Worm (Caenorhabditis elegans) whole organism, L2 larva: ENCODE results near the gene Y62H9A.14.

Experiments
- C34F6.9 ChIP-seq: fragments of 150-350 bp; optimal IDR thresholded peaks from 2 replicates; lab custom pipeline; 2014; ENCODE audit warnings: missing biosample characterization, missing genetic modification characterization
- F13H6.1 ChIP-seq: sonication (generic microtip); optimal IDR thresholded peaks from 2 replicates; lab custom pipeline; 2016; ENCODE audit warnings: missing genetic modification characterization, missing compliant biosample characterization
- R02D3.7 ChIP-seq: fragments of 150-350 bp; optimal IDR thresholded peaks from 2 replicates; lab custom pipeline; 2014; ENCODE audit warnings: missing biosample characterization, missing genetic modification characterization
- Y55F3AM.14 ChIP-seq: fragments of 200-800 bp; sonication (Bioruptor generic); optimal IDR thresholded peaks from 2 replicates; lab custom pipeline; 2018; ENCODE audit warnings: mild to moderate bottlenecking, missing genetic modification characterization, missing compliant biosample characterization
- ZK546.5 ChIP-seq: sonication (generic microtip); optimal IDR thresholded peaks from 2 replicates; lab custom pipeline; 2017; ENCODE audit warnings: missing biosample characterization, missing genetic modification characterization
- alr-1 ChIP-seq: fragments of 150-350 bp; optimal IDR thresholded peaks from 2 replicates; lab custom pipeline; 2014; ENCODE audit warnings: missing biosample characterization, missing genetic modification characterization
- aly-2 ChIP-seq: fragments of 150-350 bp; optimal IDR thresholded peaks from 2 replicates; lab custom pipeline; 2014; ENCODE audit warnings: missing biosample characterization, missing genetic modification characterization
- ama-1 ChIP-seq: fragments of 150-350 bp; optimal IDR thresholded peaks from 2 replicates; lab custom pipeline; 2018; ENCODE audit warnings: inconsistent platforms
- blmp-1 ChIP-seq: sonication (generic microtip); optimal IDR thresholded peaks from 2 replicates; lab custom pipeline; 2017; ENCODE audit warnings: missing genetic modification characterization, mild to moderate bottlenecking, missing compliant biosample characterization, antibody characterized with exemption, moderate library complexity; ENCODE audit not compliant: insufficient read depth
- ceh-82 ChIP-seq: fragments of 150-350 bp; optimal IDR thresholded peaks from 2 replicates; lab custom pipeline; 2014; ENCODE audit warnings: missing biosample characterization, missing genetic modification characterization
- crh-2 ChIP-seq: sonication (generic microtip); optimal IDR thresholded peaks from 2 replicates; lab custom pipeline; 2017; ENCODE audit warnings: missing biosample characterization, missing genetic modification characterization
- egl-27 ChIP-seq: sonication (generic microtip); optimal IDR thresholded peaks from 3 replicates; lab custom pipeline; 2017; ENCODE audit warnings: missing biosample characterization, missing genetic modification reagents, missing genetic modification characterization
- elt-1 ChIP-seq: fragments of 150-350 bp; optimal IDR thresholded peaks from 2 replicates; lab custom pipeline; 2014; ENCODE audit warnings: missing biosample characterization, missing genetic modification characterization
- elt-3 ChIP-seq: sonication (generic microtip); optimal IDR thresholded peaks from 2 replicates; lab custom pipeline; 2017; ENCODE audit warnings: missing biosample characterization, missing genetic modification characterization
- fos-1 ChIP-seq: fragments of 150-350 bp; optimal IDR thresholded peaks from 2 replicates; lab custom pipeline; 2014; ENCODE audit warnings: missing biosample characterization, missing genetic modification characterization
- lin-11 ChIP-seq: fragments of 150-350 bp; sonication (generic microtip); optimal IDR thresholded peaks from 2 replicates; lab custom pipeline; 2014; ENCODE audit warnings: missing biosample characterization, missing genetic modification characterization, inconsistent platforms, mixed read lengths
- lin-13 ChIP-seq: fragments of 150-350 bp; optimal IDR thresholded peaks from 2 replicates; lab custom pipeline; 2014; ENCODE audit warnings: missing biosample characterization, missing genetic modification reagents, missing genetic modification characterization
- mab-5 ChIP-seq: fragments of 150-350 bp; optimal IDR thresholded peaks from 2 replicates; lab custom pipeline; 2014; ENCODE audit warnings: missing biosample characterization, missing genetic modification characterization
- mbf-1 ChIP-seq: sonication (generic microtip); optimal IDR thresholded peaks from 2 replicates; lab custom pipeline; 2017; ENCODE audit warnings: missing biosample characterization, missing genetic modification characterization
- mdl-1 ChIP-seq, 2 experiments: fragments of 150-350 bp in 1 of 2; sonication (generic microtip) in 1 of 2; optimal IDR thresholded peaks; 2 replicates each; lab custom pipeline; 2017; ENCODE audit warnings: missing biosample characterization in 2 of 2, missing genetic modification characterization in 2 of 2
- nhr-10 ChIP-seq: sonication (generic microtip); optimal IDR thresholded peaks from 2 replicates; lab custom pipeline; 2017; ENCODE audit warnings: missing biosample characterization, missing genetic modification characterization
- nhr-11 ChIP-seq: fragments of 150-350 bp; optimal IDR thresholded peaks from 2 replicates; lab custom pipeline; 2014; ENCODE audit warnings: missing biosample characterization, missing genetic modification characterization
- nhr-12 ChIP-seq: fragments of 150-350 bp; optimal IDR thresholded peaks from 2 replicates; lab custom pipeline; 2014; ENCODE audit warnings: missing biosample characterization, missing genetic modification characterization
- nhr-129 ChIP-seq: fragments of 150-350 bp; optimal IDR thresholded peaks from 2 replicates; lab custom pipeline; 2014; ENCODE audit warnings: missing biosample characterization, missing genetic modification characterization
- nhr-21 ChIP-seq: fragments of 150-350 bp; optimal IDR thresholded peaks from 2 replicates; lab custom pipeline; 2014; ENCODE audit warnings: missing biosample characterization, missing genetic modification characterization
- nhr-237 ChIP-seq: fragments of 150-350 bp; optimal IDR thresholded peaks from 2 replicates; lab custom pipeline; 2014; ENCODE audit warnings: missing biosample characterization, missing genetic modification characterization
- nhr-6 ChIP-seq: fragments of 150-350 bp; optimal IDR thresholded peaks from 2 replicates; lab custom pipeline; 2014; ENCODE audit warnings: missing biosample characterization, missing genetic modification characterization
- nhr-77 ChIP-seq: fragments of 150-350 bp; optimal IDR thresholded peaks from 2 replicates; lab custom pipeline; 2014; ENCODE audit warnings: missing biosample characterization, missing genetic modification characterization
- peb-1 ChIP-seq: fragments of 150-350 bp; optimal IDR thresholded peaks from 2 replicates; lab custom pipeline; 2014; ENCODE audit warnings: missing biosample characterization, missing genetic modification characterization
- skn-1 ChIP-seq: sonication (generic microtip); optimal IDR thresholded peaks from 2 replicates; lab custom pipeline; 2017; ENCODE audit warnings: missing biosample characterization, missing genetic modification characterization
- sma-3 ChIP-seq: sonication (generic microtip); optimal IDR thresholded peaks from 2 replicates; lab custom pipeline; 2016; ENCODE audit warnings: missing genetic modification reagents, missing genetic modification characterization, missing compliant biosample characterization
- sma-9 ChIP-seq, 2 experiments: fragments of 150-350 bp in 1 of 2; sonication (generic microtip) in 1 of 2; optimal IDR thresholded peaks; 2 replicates each; lab custom pipeline; 2014 to 2016; ENCODE audit warnings: missing genetic modification characterization in 2 of 2, mild to moderate bottlenecking in 1 of 2, missing biosample characterization in 1 of 2, missing compliant biosample characterization in 1 of 2, missing genetic modification reagents in 1 of 2, moderate library complexity in 1 of 2
- unc-39 ChIP-seq: fragments of 150-350 bp; optimal IDR thresholded peaks from 2 replicates; lab custom pipeline; 2014; ENCODE audit warnings: missing biosample characterization, missing genetic modification characterization
- unc-55 ChIP-seq: fragments of 150-350 bp; sonication (generic microtip); optimal IDR thresholded peaks from 3 replicates; lab custom pipeline; 2014; ENCODE audit warnings: missing biosample characterization, missing genetic modification reagents, missing genetic modification characterization
- unc-62 ChIP-seq: fragments of 150-350 bp; optimal IDR thresholded peaks from 2 replicates; lab custom pipeline; 2014; ENCODE audit warnings: missing biosample characterization, missing genetic modification reagents, missing genetic modification characterization
- zag-1 ChIP-seq: fragments of 150-350 bp; optimal IDR thresholded peaks from 2 replicates; lab custom pipeline; 2014; ENCODE audit warnings: missing biosample characterization, missing genetic modification characterization
- ztf-1 ChIP-seq: fragments of 200-800 bp; sonication (Bioruptor generic); conservative IDR thresholded peaks from 2 replicates; pipeline ENCODE4 v1.3.6; 2022; ENCODE audit warnings: missing genetic modification characterization, missing compliant biosample characterization
- ztf-4 ChIP-seq: fragments of 150-350 bp; optimal IDR thresholded peaks from 2 replicates; lab custom pipeline; 2014; ENCODE audit warnings: missing biosample characterization, missing genetic modification characterization

Gene Y62H9A.14

ce11 chrX:11925243-11925642 is 4.2 kb downstream of the Y62H9A.14 start:
- no peak for TF ChIP-seq nhr-129 (tag; lab: Kevin White, UChicago)
- TF ChIP-seq unc-55: no peak
- peak; percentile 48 for TF ChIP-seq fos-1 (tag; lab: Kevin White, UChicago)
- no peak for TF ChIP-seq elt-1 (tag; lab: Kevin White, UChicago)
- TF ChIP-seq sma-9 (GFP tag; optimal IDR thresholded peaks at IDR 0.05; lab: Kevin White, UChicago): peak; percentile 52
- no peak for TF ChIP-seq sma-9 (tag; optimal IDR thresholded peaks at IDR 0.05; lab: Kevin White, UChicago)
- TF ChIP-seq ceh-82 (tag; lab: Kevin White, UChicago): no peak

ce11 chrX:11927585-11927984 is 6.6 kb downstream of the Y62H9A.14 start, which contains the start of gene F55G7.4:
Gene F55G7.4 (plus strand): TSS chrX:11927885.
- no peak for TF ChIP-seq mbf-1 (tag; lab: Kevin White, UChicago)
- no peak for TF ChIP-seq C34F6.9 (tag; lab: Kevin White, UChicago)
- no peak for TF ChIP-seq nhr-129 (tag; lab: Kevin White, UChicago)
- TF ChIP-seq ztf-1 (GFP tag; lab: Robert Waterston, UW): no peak
- TF ChIP-seq ZK546.5 (tag; lab: Kevin White, UChicago): no peak
- no peak for TF ChIP-seq R02D3.7 (tag; lab: Kevin White, UChicago)
- no peak for TF ChIP-seq Y55F3AM.14 (GFP tag; lab: Kevin White, UChicago)
- TF ChIP-seq mdl-1 (tag; optimal IDR thresholded peaks at IDR 0.05; lab: Kevin White, UChicago): no peak
- no peak for TF ChIP-seq peb-1
- TF ChIP-seq nhr-77: no peak
- TF ChIP-seq ceh-82 (tag; lab: Kevin White, UChicago): no peak
- no peak for TF ChIP-seq elt-3 (tag; lab: Kevin White, UChicago)
- no peak for TF ChIP-seq unc-62
- TF ChIP-seq nhr-237: no peak
- no peak for TF ChIP-seq nhr-6
- no peak for TF ChIP-seq aly-2 (tag; lab: Kevin White, UChicago)
- no peak for TF ChIP-seq ztf-4 (tag; lab: Kevin White, UChicago)
- no peak for TF ChIP-seq nhr-12

- TF ChIP-seq mdl-1 (tag; optimal IDR thresholded peaks at IDR 0.05; lab: Kevin White, UChicago): no peak
- no peak for TF ChIP-seq aly-2 (tag; lab: Kevin White, UChicago)
- TF ChIP-seq Y55F3AM.14 (GFP tag; lab: Kevin White, UChicago): no peak
- TF ChIP-seq crh-2 (tag; lab: Kevin White, UChicago): no peak
- TF ChIP-seq ztf-1 (GFP tag; lab: Robert Waterston, UW): no peak
Measured at ce11 chrX:11931559-11931958, 10.5 kb downstream of the Y62H9A.14 start, which contains the start of gene dot-1.4. Gene dot-1.4 (minus strand): TSS chrX:11931659.

ce11 chrX:11933547-11933946 is 12.5 kb downstream of the Y62H9A.14 start:
- no peak for TF ChIP-seq nhr-21 (tag; lab: Kevin White, UChicago)
- no peak for TF ChIP-seq ceh-82 (tag; lab: Kevin White, UChicago)
- TF ChIP-seq mbf-1 (tag; lab: Kevin White, UChicago): no peak
- TF ChIP-seq elt-1 (tag; lab: Kevin White, UChicago): no peak
- TF ChIP-seq F13H6.1 (tag; lab: Kevin White, UChicago): no peak
- no peak for TF ChIP-seq elt-3 (tag; lab: Kevin White, UChicago)
- no peak for TF ChIP-seq crh-2 (tag; lab: Kevin White, UChicago)
- no peak for TF ChIP-seq mdl-1 (tag; optimal IDR thresholded peaks at IDR 0.05; lab: Kevin White, UChicago)
- no peak for TF ChIP-seq nhr-77
- TF ChIP-seq nhr-12: no peak
- TF ChIP-seq sma-9 (GFP tag; optimal IDR thresholded peaks at IDR 0.05; lab: Kevin White, UChicago): no peak
- TF ChIP-seq sma-9 (tag; optimal IDR thresholded peaks at IDR 0.05; lab: Kevin White, UChicago): no peak
- TF ChIP-seq zag-1 (tag; lab: Kevin White, UChicago): no peak
- no peak for TF ChIP-seq egl-27 (tag; lab: Kevin White, UChicago)
- no peak for TF ChIP-seq nhr-6
- no peak for TF ChIP-seq lin-13
- no peak for TF ChIP-seq unc-39 (tag; lab: Kevin White, UChicago)
- TF ChIP-seq peb-1: no peak
- TF ChIP-seq ama-1 (lab: Kevin White, UChicago): no peak
- TF ChIP-seq R02D3.7 (tag; lab: Kevin White, UChicago): no peak

- no peak for TF ChIP-seq nhr-77
- TF ChIP-seq nhr-10 (tag; lab: Kevin White, UChicago): no peak
- TF ChIP-seq unc-39 (tag; lab: Kevin White, UChicago): no peak
- no peak for TF ChIP-seq nhr-237
- TF ChIP-seq alr-1: no peak
- TF ChIP-seq crh-2 (tag; lab: Kevin White, UChicago): peak; percentile 26
- peak; percentile 36 for TF ChIP-seq sma-3 (GFP tag; lab: Kevin White, UChicago)
- TF ChIP-seq fos-1 (tag; lab: Kevin White, UChicago): peak; percentile 21
- no peak for TF ChIP-seq Y55F3AM.14 (GFP tag; lab: Kevin White, UChicago)
- no peak for TF ChIP-seq R02D3.7 (tag; lab: Kevin White, UChicago)
- TF ChIP-seq skn-1: no peak
- peak; percentile 43 for TF ChIP-seq lin-11
- TF ChIP-seq nhr-129 (tag; lab: Kevin White, UChicago): peak; percentile 58
- no peak for TF ChIP-seq nhr-11 (tag; lab: Kevin White, UChicago)
- TF ChIP-seq ceh-82 (tag; lab: Kevin White, UChicago): no peak
- peak; percentile 36 for TF ChIP-seq nhr-21 (tag; lab: Kevin White, UChicago)
- TF ChIP-seq ZK546.5 (tag; lab: Kevin White, UChicago): no peak
- TF ChIP-seq ztf-1 (GFP tag; lab: Robert Waterston, UW): no peak
- peak; percentile 60 for TF ChIP-seq sma-9 (GFP tag; optimal IDR thresholded peaks at IDR 0.05; lab: Kevin White, UChicago)
- no peak for TF ChIP-seq sma-9 (tag; optimal IDR thresholded peaks at IDR 0.05; lab: Kevin White, UChicago)
- peak; percentile 7 for TF ChIP-seq C34F6.9 (tag; lab: Kevin White, UChicago)
- TF ChIP-seq ztf-4 (tag; lab: Kevin White, UChicago): no peak
- peak; percentile 20 for TF ChIP-seq egl-27 (tag; lab: Kevin White, UChicago)
- TF ChIP-seq mab-5 (tag; lab: Kevin White, UChicago): no peak
- TF ChIP-seq mbf-1 (tag; lab: Kevin White, UChicago): no peak
- no peak for TF ChIP-seq blmp-1
- TF ChIP-seq lin-13: peak; percentile 53
- peak in 1 of 2 experiments; percentile 4 for TF ChIP-seq mdl-1 (tag; optimal IDR thresholded peaks at IDR 0.05; lab: Kevin White, UChicago)
- no peak for TF ChIP-seq elt-1 (tag; lab: Kevin White, UChicago)
- no peak for TF ChIP-seq elt-3 (tag; lab: Kevin White, UChicago)
- TF ChIP-seq peb-1: no peak
Measured at ce11 chrX:11934933-11935332, 13.9 kb downstream of the Y62H9A.14 start.
